Worm (Caenorhabditis elegans) whole organism, L4 larva: Measurements from ENCODE around the gene srh-147.

Experiments used
- dmd-9 ChIP-seq: fragments of 200-800 bp; sonication (Bioruptor generic); IDR thresholded peaks from 2 replicates; pipeline ENCODE4 v1.3.6; 2022; ENCODE audit warnings: missing genetic modification reagents, missing genetic modification characterization, missing compliant biosample characterization
- pha-4 ChIP-seq, 2 experiments: fragments of 150-350 bp in 1 of 2; fragments of 200-800 bp in 1 of 2; sonication (Bioruptor generic) in 1 of 2; IDR thresholded peaks in 1 of 2; optimal IDR thresholded peaks in 1 of 2; 2 replicates each; pipeline versions ENCODE4 v1.3.6 to Lab custom; 2014 to 2022; ENCODE audit warnings: missing genetic modification characterization in 2 of 2, missing genetic modification reagents in 2 of 2, missing biosample characterization in 1 of 2, missing compliant biosample characterization in 1 of 2
- unc-130 ChIP-seq: sonication (generic microtip); optimal IDR thresholded peaks from 2 replicates; lab custom pipeline; 2016; ENCODE audit warnings: missing genetic modification reagents, missing genetic modification characterization, missing compliant biosample characterization

ce11 chrV:15810446-15810845 is 39.7 kb downstream of the srh-147 start, which contains the start of gene F54B8.1:
- TF ChIP-seq pha-4 (GFP tag; IDR thresholded peaks at IDR 0.05; lab: Robert Waterston, UW) (no peak), pha-4 (tag; optimal IDR thresholded peaks at IDR 0.05; lab: Kevin White, UChicago) (no peak), unc-130 (no peak), dmd-9 (GFP tag; lab: Robert Waterston, UW) (no peak)
